Worm (Caenorhabditis elegans): ENCODE data around the gene dpy-8.

Gene dpy-8

DNA sequence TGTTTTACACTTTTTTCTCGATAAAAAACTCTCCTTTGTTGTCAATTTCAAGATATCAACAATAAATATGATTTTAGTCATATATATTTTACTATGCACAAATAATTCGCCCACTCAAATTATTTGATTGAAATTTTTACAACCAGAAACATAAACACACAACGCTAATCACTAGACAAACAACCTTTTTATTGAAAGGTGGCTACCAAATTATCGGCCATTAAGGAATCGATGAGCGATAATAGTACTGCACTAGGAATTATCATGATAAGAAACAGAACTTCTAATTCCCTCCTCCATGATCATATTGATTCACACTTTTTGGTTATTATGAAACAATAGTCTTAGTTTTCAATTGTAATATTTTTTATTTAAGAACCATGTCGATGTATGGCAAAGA is 41.1 kb downstream of the dpy-8 start, which contains the start of gene C42D8.1:
C42D8.1 (plus strand) TSS at position 377 of the 400 bp plus-strand sequence.
- TF ChIP-seq ref-2 (tag; optimal IDR thresholded peaks at IDR 0.05) (no peak), fkh-10 (GFP tag; optimal IDR thresholded peaks at IDR 0.05) (no peak), ceh-2 (tag; optimal IDR thresholded peaks at IDR 0.05) (no peak), T23F11.4 (GFP tag; optimal IDR thresholded peaks at IDR 0.05) (no peak), gmeb-2 (tag; optimal IDR thresholded peaks at IDR 0.05) (no peak), elt-2 (tag; optimal IDR thresholded peaks at IDR 0.05) (no peak), hlh-8 (tag; optimal IDR thresholded peaks at IDR 0.05) (no peak), sdc-2 (tag; optimal IDR thresholded peaks at IDR 0.05) (no peak), ceh-22 (tag; optimal IDR thresholded peaks at IDR 0.05) (no peak), unc-86 (tag; optimal IDR thresholded peaks at IDR 0.05) (no peak), madf-2 (tag; optimal IDR thresholded peaks at IDR 0.05) (no peak), hlh-6 (tag; optimal IDR thresholded peaks at IDR 0.05) (no peak), nfya-1 (tag; optimal IDR thresholded peaks at IDR 0.05) (no peak), tbx-2 (tag; optimal IDR thresholded peaks at IDR 0.05) (no peak), zip-5 (tag; optimal IDR thresholded peaks at IDR 0.05) (no peak), ceh-45 (GFP tag; IDR thresholded peaks at IDR 0.05) (no peak), dve-1 (tag; optimal IDR thresholded peaks at IDR 0.05) (no peak), che-1 (tag; optimal IDR thresholded peaks at IDR 0.05) (no peak)

ce11 chrX:5106942-5107341 is 43.3 kb downstream of the dpy-8 start, which contains the start of gene C42D8.9:
Gene C42D8.9 (minus strand): TSS chrX:5107042.
- TF ChIP-seq tbx-2 (tag; optimal IDR thresholded peaks at IDR 0.05) = no peak
- no peak for TF ChIP-seq ttx-3 (tag; optimal IDR thresholded peaks at IDR 0.05)
- no peak for TF ChIP-seq unc-42 (tag; optimal IDR thresholded peaks at IDR 0.05)
- no peak for TF ChIP-seq sox-2 (GFP tag; IDR thresholded peaks at IDR 0.05)
- TF ChIP-seq lin-11 (tag; optimal IDR thresholded peaks at IDR 0.05) = no peak
- TF ChIP-seq fkh-6 (tag; optimal IDR thresholded peaks at IDR 0.05) = no peak

ce11 chrX:5106187-5106694 is 44.0 kb downstream of the dpy-8 start:
- no peak for TF ChIP-seq syd-9 (tag; optimal IDR thresholded peaks at IDR 0.05)
- no peak for TF ChIP-seq ceh-19 (GFP tag; optimal IDR thresholded peaks at IDR 0.05)
- no peak for TF ChIP-seq sox-2 (GFP tag; IDR thresholded peaks at IDR 0.05)
- TF ChIP-seq ets-4 (tag; optimal IDR thresholded peaks at IDR 0.05) = no peak

- TF ChIP-seq ceh-18 (tag; optimal IDR thresholded peaks at IDR 0.05) = no peak
These were observed 44.6 kb downstream of the dpy-8 start for ce11 chrX:5105703-5106102.

DNA sequence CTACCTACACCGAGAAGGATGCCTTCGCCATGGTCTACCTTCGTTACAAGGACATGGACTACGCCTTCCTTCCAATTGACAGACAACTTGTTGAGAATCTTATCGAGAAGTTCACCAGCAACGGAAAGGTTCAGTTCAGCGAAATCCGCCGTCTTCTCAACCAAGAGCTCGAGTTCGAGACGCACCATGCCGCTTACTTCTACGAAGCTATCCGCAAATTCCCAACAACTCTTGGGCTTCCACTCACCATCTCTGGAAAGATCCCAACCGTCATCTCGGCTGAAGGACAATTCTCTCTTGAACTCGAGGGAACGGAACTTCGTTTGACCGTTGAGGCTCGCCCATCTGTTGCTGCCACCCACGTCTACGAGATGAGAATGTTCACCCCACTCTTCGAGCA is 46.9 kb downstream of the dpy-8 start:
- no peak for TF ChIP-seq ets-4 (tag; optimal IDR thresholded peaks at IDR 0.05)
- no peak for TF ChIP-seq sdc-2 (tag; optimal IDR thresholded peaks at IDR 0.05)
- no peak for TF ChIP-seq dmd-4 (tag; optimal IDR thresholded peaks at IDR 0.05; ENCODE audit: borderline replicate concordance)
- no peak for TF ChIP-seq syd-9 (tag; optimal IDR thresholded peaks at IDR 0.05)
- no peak for TF ChIP-seq nhr-232 (tag; optimal IDR thresholded peaks at IDR 0.05)
- no peak for TF ChIP-seq lin-11 (tag; optimal IDR thresholded peaks at IDR 0.05)
- TF ChIP-seq ceh-22 (tag; optimal IDR thresholded peaks at IDR 0.05) = no peak
- TF ChIP-seq gmeb-2 (tag; optimal IDR thresholded peaks at IDR 0.05) = no peak
- TF ChIP-seq sox-2 (GFP tag; IDR thresholded peaks at IDR 0.05) = no peak
- TF ChIP-seq ceh-30 (tag; optimal IDR thresholded peaks at IDR 0.05) = no peak
- no peak for TF ChIP-seq odd-2 (tag; optimal IDR thresholded peaks at IDR 0.05)
- TF ChIP-seq tbx-2 (tag; optimal IDR thresholded peaks at IDR 0.05) = no peak
- TF ChIP-seq T23F11.4 (GFP tag; optimal IDR thresholded peaks at IDR 0.05) = no peak
- TF ChIP-seq unc-42 (tag; optimal IDR thresholded peaks at IDR 0.05) = no peak
- TF ChIP-seq pros-1 (tag; optimal IDR thresholded peaks at IDR 0.05) = no peak

DNA sequence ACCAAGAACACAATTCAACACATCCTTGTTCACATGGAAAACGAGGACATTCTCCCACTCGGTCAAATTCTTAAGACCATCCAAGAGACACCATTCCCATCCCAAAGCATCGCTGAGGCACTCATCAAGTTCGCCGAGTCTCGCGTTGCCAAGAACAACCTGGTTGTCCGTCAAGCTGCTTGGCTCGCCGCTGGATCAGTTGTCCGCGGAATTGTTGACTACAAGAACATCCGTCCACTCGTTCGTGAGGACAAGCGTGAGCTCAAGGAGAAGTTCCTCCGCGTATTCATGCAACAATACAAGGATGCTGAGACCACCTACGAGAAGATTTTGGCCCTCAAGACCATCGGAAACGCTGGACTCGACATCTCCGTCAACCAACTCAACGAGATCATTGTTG is 47.9 kb downstream of the dpy-8 start:
- TF ChIP-seq ztf-16 (tag; optimal IDR thresholded peaks at IDR 0.05) = no peak
- no peak for TF ChIP-seq ceh-9 (tag; optimal IDR thresholded peaks at IDR 0.05)
- TF ChIP-seq ceh-2 (tag; optimal IDR thresholded peaks at IDR 0.05) = no peak
